Fruit fly (Drosophila melanogaster) whole organism, embryonic: ENCODE results near the gene Mco1.

Source experiments
- C15 ChIP-seq: fragments of 200-800 bp; sonication (Bioruptor generic); IDR thresholded peaks from 3 replicates; pipeline ENCODE4 v1.3.6; 2022; ENCODE audit warnings: missing biosample characterization, missing genetic modification characterization
- CG10274 ChIP-seq: fragments of 200-800 bp; sonication (Bioruptor generic); optimal IDR thresholded peaks from 3 replicates; lab custom pipeline; 2017; ENCODE audit warnings: missing biosample characterization, mild to moderate bottlenecking, missing genetic modification characterization
- CG10366 ChIP-seq: fragments of 200-800 bp; sonication (Bioruptor generic); IDR thresholded peaks from 2 replicates; pipeline ENCODE4 v1.3.6; 2022; ENCODE audit warnings: missing biosample characterization, missing genetic modification characterization
- CG11093 ChIP-seq: fragments of 200-800 bp; sonication (Bioruptor generic); IDR thresholded peaks from 3 replicates; pipeline ENCODE4 v1.3.6; 2022; ENCODE audit warnings: missing biosample characterization, missing genetic modification characterization
- CG11695 ChIP-seq: fragments of 200-800 bp; sonication (Bioruptor generic); IDR thresholded peaks from 3 replicates; pipeline ENCODE4 v1.3.6; 2022; ENCODE audit warnings: missing biosample characterization, missing genetic modification characterization
- CG12769 ChIP-seq: fragments of 200-800 bp; sonication (Bioruptor generic); optimal IDR thresholded peaks from 2 replicates; lab custom pipeline; 2019; ENCODE audit warnings: missing biosample characterization, mild to moderate bottlenecking, missing genetic modification characterization, moderate library complexity
- CG14441 ChIP-seq: fragments of 200-800 bp; sonication (Bioruptor generic); IDR thresholded peaks from 2 replicates; pipeline ENCODE4 v1.3.6; 2022; ENCODE audit warnings: missing biosample characterization, missing genetic modification characterization
- CG14710 ChIP-seq: fragments of 200-800 bp; sonication (Bioruptor generic); optimal IDR thresholded peaks from 3 replicates; lab custom pipeline; 2019; ENCODE audit warnings: missing biosample characterization, mild to moderate bottlenecking, missing genetic modification characterization, moderate library complexity
- CG15514 ChIP-seq: fragments of 200-800 bp; sonication (Bioruptor generic); optimal IDR thresholded peaks from 3 replicates; lab custom pipeline; 2017; ENCODE audit warnings: missing biosample characterization, missing genetic modification characterization, mild to moderate bottlenecking, moderate library complexity, missing genetic modification reagents
- CG16863 ChIP-seq: fragments of 200-800 bp; sonication (Bioruptor generic); optimal IDR thresholded peaks from 3 replicates; lab custom pipeline; 2016; ENCODE audit warnings: missing biosample characterization, missing genetic modification characterization
- CG30403 ChIP-seq: fragments of 200-800 bp; sonication (Bioruptor generic); optimal IDR thresholded peaks from 3 replicates; lab custom pipeline; 2016; ENCODE audit warnings: missing biosample characterization, missing genetic modification characterization
- CG31441 ChIP-seq: fragments of 200-800 bp; sonication (Bioruptor generic); IDR thresholded peaks from 2 replicates; pipeline ENCODE4 v1.3.6; 2022; ENCODE audit warnings: missing biosample characterization, missing genetic modification characterization
- CG34376 ChIP-seq: fragments of 200-800 bp; sonication (Bioruptor generic); optimal IDR thresholded peaks from 2 replicates; lab custom pipeline; 2018; ENCODE audit warnings: missing biosample characterization, mild to moderate bottlenecking, missing genetic modification characterization
- CG7786 ChIP-seq: fragments of 200-800 bp; sonication (Bioruptor generic); optimal IDR thresholded peaks from 2 replicates; lab custom pipeline; 2016; ENCODE audit warnings: missing biosample characterization, missing genetic modification characterization
- CG7987 ChIP-seq: fragments of 200-800 bp; sonication (Bioruptor generic); optimal IDR thresholded peaks from 2 replicates; lab custom pipeline; 2018; ENCODE audit warnings: missing biosample characterization, mild to moderate bottlenecking, missing genetic modification characterization, moderate library complexity
- CG8944 ChIP-seq: fragments of 200-800 bp; sonication (Bioruptor generic); optimal IDR thresholded peaks from 3 replicates; lab custom pipeline; 2016; ENCODE audit warnings: missing biosample characterization, missing genetic modification characterization
- Chrac-16 ChIP-seq: fragments of 200-800 bp; sonication (Bioruptor generic); optimal IDR thresholded peaks from 3 replicates; lab custom pipeline; 2016; ENCODE audit warnings: missing biosample characterization, missing genetic modification characterization
- CoRest ChIP-seq: fragments of 200-800 bp; sonication (Bioruptor generic); optimal IDR thresholded peaks from 3 replicates; lab custom pipeline; 2018; ENCODE audit warnings: missing biosample characterization, mild to moderate bottlenecking, missing genetic modification characterization, moderate library complexity
- Ets65A ChIP-seq: fragments of 200-800 bp; sonication (Bioruptor generic); peaks from one replicate; lab custom pipeline; 2016; ENCODE audit warnings: missing biosample characterization, missing genetic modification characterization
- Fer3 ChIP-seq: fragments of 200-800 bp; sonication (Bioruptor generic); optimal IDR thresholded peaks from 2 replicates; lab custom pipeline; 2018; ENCODE audit warnings: missing biosample characterization, mild to moderate bottlenecking, missing genetic modification characterization, moderate library complexity
- HLHmδ ChIP-seq: fragments of 200-800 bp; sonication (Bioruptor generic); optimal IDR thresholded peaks from 2 replicates; lab custom pipeline; 2018; ENCODE audit warnings: missing biosample characterization, mild to moderate bottlenecking, missing genetic modification characterization, moderate library complexity
- Med ChIP-seq: fragments of 200-800 bp; sonication (Bioruptor generic); peaks from one replicate; lab custom pipeline; 2016; ENCODE audit warnings: missing biosample characterization, missing genetic modification characterization, mild to moderate bottlenecking, inconsistent platforms, moderate library complexity
- Meics ChIP-seq: fragments of 200-800 bp; sonication (Bioruptor generic); optimal IDR thresholded peaks from 2 replicates; lab custom pipeline; 2017; ENCODE audit warnings: missing biosample characterization, mild to moderate bottlenecking, missing genetic modification characterization
- Ptx1 ChIP-seq: fragments of 200-800 bp; sonication (Bioruptor generic); IDR thresholded peaks from 2 replicates; pipeline ENCODE4 v1.3.6; 2022; ENCODE audit warnings: missing biosample characterization, missing genetic modification characterization
- Ravus ChIP-seq: fragments of 200-800 bp; sonication (Bioruptor generic); IDR thresholded peaks from 2 replicates; pipeline ENCODE4 v1.3.6; 2022; ENCODE audit warnings: missing biosample characterization, missing genetic modification characterization
- Side ChIP-seq: fragments of 200-800 bp; sonication (Bioruptor generic); optimal IDR thresholded peaks from 2 replicates; lab custom pipeline; 2016; ENCODE audit warnings: missing biosample characterization, missing genetic modification characterization
- Trl ChIP-seq, 3 experiments: fragments of >200 bp in 2 of 3; fragments of 200-800 bp in 1 of 3; sonication (Bioruptor generic) in 1 of 3; optimal IDR thresholded peaks; 2 replicates in 1 of 3; 3 replicates in 2 of 3; lab custom pipeline; 2016 to 2017; ENCODE audit warnings: missing biosample characterization in 1 of 3, missing genetic modification characterization in 1 of 3
- Xrp1 ChIP-seq: fragments of 200-800 bp; sonication (Bioruptor generic); IDR thresholded peaks from 2 replicates; pipeline ENCODE4 v1.3.6; 2022; ENCODE audit warnings: missing biosample characterization, missing genetic modification characterization
- bab2 ChIP-seq: fragments of 200-800 bp; sonication (Bioruptor generic); optimal IDR thresholded peaks from 2 replicates; lab custom pipeline; 2016; ENCODE audit warnings: missing biosample characterization, missing genetic modification characterization
- bsh ChIP-seq, 2 experiments: fragments of 200-800 bp; sonication (Bioruptor generic); optimal IDR thresholded peaks; 2 replicates each; lab custom pipeline; 2017 to 2018; ENCODE audit warnings: mild to moderate bottlenecking in 2 of 2, missing biosample characterization in 2 of 2, missing genetic modification characterization in 2 of 2, moderate library complexity in 1 of 2
- chif ChIP-seq, 2 experiments: fragments of 200-800 bp; sonication (Bioruptor generic); optimal IDR thresholded peaks; 3 replicates each; lab custom pipeline; 2016; ENCODE audit warnings: missing biosample characterization in 2 of 2, missing genetic modification characterization in 2 of 2
- dm ChIP-seq: fragments of 200-800 bp; sonication (Bioruptor generic); optimal IDR thresholded peaks from 3 replicates; lab custom pipeline; 2016; ENCODE audit warnings: missing biosample characterization, missing genetic modification characterization
- fru ChIP-seq: fragments of >200 bp; optimal IDR thresholded peaks from 2 replicates; lab custom pipeline; 2017
- ham ChIP-seq: fragments of 200-800 bp; sonication (Bioruptor generic); IDR thresholded peaks from 2 replicates; pipeline ENCODE4 v1.3.6; 2022; ENCODE audit warnings: missing biosample characterization, missing genetic modification characterization
- kay ChIP-seq: fragments of 200-800 bp; sonication (Bioruptor generic); optimal IDR thresholded peaks from 2 replicates; lab custom pipeline; 2016; ENCODE audit warnings: missing biosample characterization, missing genetic modification characterization
- ken ChIP-seq: fragments of 200-800 bp; sonication (Bioruptor generic); IDR thresholded peaks from 3 replicates; pipeline ENCODE4 v1.3.6; 2022; ENCODE audit warnings: missing biosample characterization, missing genetic modification characterization
- lab ChIP-seq: fragments of 200-800 bp; sonication (Bioruptor generic); optimal IDR thresholded peaks from 3 replicates; lab custom pipeline; 2017; ENCODE audit warnings: missing biosample characterization, missing genetic modification characterization, mild to moderate bottlenecking, moderate library complexity, missing genetic modification reagents
- maf-S ChIP-seq: fragments of 200-800 bp; sonication (Bioruptor generic); optimal IDR thresholded peaks from 2 replicates; lab custom pipeline; 2016; ENCODE audit warnings: missing biosample characterization, missing genetic modification characterization
- nmo ChIP-seq: fragments of 200-800 bp; sonication (Bioruptor generic); optimal IDR thresholded peaks from 2 replicates; lab custom pipeline; 2018; ENCODE audit warnings: missing biosample characterization, mild to moderate bottlenecking, missing genetic modification characterization, moderate library complexity
- pan ChIP-seq, 4 experiments: fragments of >200 bp in 3 of 4; fragments of 200-800 bp in 1 of 4; sonication (Bioruptor generic) in 1 of 4; optimal IDR thresholded peaks in 3 of 4; IDR thresholded peaks in 1 of 4; 2 replicates each; pipeline versions ENCODE4 v1.3.6 to Lab custom; 2017 to 2022; ENCODE audit warnings: missing biosample characterization in 2 of 4, missing genetic modification characterization in 2 of 4, mixed read lengths in 1 of 4
- phol ChIP-seq: fragments of 200-800 bp; sonication (Bioruptor generic); optimal IDR thresholded peaks from 3 replicates; lab custom pipeline; 2018; ENCODE audit warnings: missing biosample characterization, mild to moderate bottlenecking, missing genetic modification characterization, moderate library complexity
- pros ChIP-seq: fragments of 200-800 bp; sonication (Bioruptor generic); optimal IDR thresholded peaks from 3 replicates; lab custom pipeline; 2019; ENCODE audit warnings: missing biosample characterization, mild to moderate bottlenecking, missing genetic modification characterization, moderate library complexity
- schlank ChIP-seq: fragments of 200-800 bp; sonication (Bioruptor generic); optimal IDR thresholded peaks from 2 replicates; lab custom pipeline; 2018; ENCODE audit warnings: missing biosample characterization, mild to moderate bottlenecking, missing genetic modification characterization
- sens ChIP-seq: fragments of 200-800 bp; sonication (Bioruptor generic); peaks from one replicate; lab custom pipeline; 2016; ENCODE audit warnings: missing biosample characterization, missing genetic modification characterization
- so ChIP-seq: fragments of 200-800 bp; sonication (Bioruptor generic); IDR thresholded peaks from 3 replicates; pipeline ENCODE4 v1.3.6; 2022; ENCODE audit warnings: missing biosample characterization, missing genetic modification characterization
- tio ChIP-seq: fragments of 200-800 bp; sonication (Bioruptor generic); optimal IDR thresholded peaks from 2 replicates; lab custom pipeline; 2017; ENCODE audit warnings: missing biosample characterization, missing genetic modification characterization, inconsistent platforms
- yki ChIP-seq: fragments of >200 bp; optimal IDR thresholded peaks from 3 replicates; lab custom pipeline; 2018
- zfh2 ChIP-seq: fragments of 200-800 bp; sonication (Bioruptor generic); optimal IDR thresholded peaks from 2 replicates; lab custom pipeline; 2016; ENCODE audit warnings: missing biosample characterization, missing genetic modification characterization

The Mco1 gene

dm6 chr2L:9447816-9448215 lies 31.4 kb downstream of the Mco1 start (continued):
- TF ChIP-seq C15 (GFP tag; lab: Robert Waterston, UW) (no peak), Ravus (GFP tag; lab: Robert Waterston, UW) (no peak), schlank (tag; lab: Kevin White, UChicago) (no peak), phol (tag; lab: Kevin White, UChicago) (peak; percentile 11), bsh (GFP tag; optimal IDR thresholded peaks at IDR 0.05; lab: Kevin White, UChicago) (peak in 1 of 2 experiments; percentile 45), CG11695 (GFP tag; lab: Robert Waterston, UW) (0 out of 3 replicates have a peak, but pooled peaks have one; percentile 25), Xrp1 (GFP tag; lab: Robert Waterston, UW) (peak; percentile 10; the same call in 1 of the 2 replicates), CG14710 (tag; lab: Kevin White, UChicago) (no peak), zfh2 (GFP tag; lab: Kevin White, UChicago) (no peak), nmo (GFP tag; lab: Kevin White, UChicago) (peak; percentile 12), ken (GFP tag; lab: Robert Waterston, UW) (no peak), CG7987 (no peak), Ets65A (GFP tag; lab: Kevin White, UChicago) (no peak), Ptx1 (GFP tag; lab: Robert Waterston, UW) (no peak), ham (no peak), so (GFP tag; lab: Robert Waterston, UW) (no peak), CG34376 (no peak), CG12769 (tag; lab: Kevin White, UChicago) (no peak), CG10366 (peak; percentile 19; the same call in 1 of the 2 replicates), CG31441 (0 out of 2 replicates have a peak, but pooled peaks have one; percentile 16), fru (lab: Kevin White, UChicago) (no peak), Fer3 (tag; lab: Kevin White, UChicago) (no peak)
- TF ChIP-seq, all 482 proteins: peak for 30

dm6 chr2L:9448322-9449256 lies 32.2 kb downstream of the Mco1 start:
- TF ChIP-seq sens (GFP tag; lab: Kevin White, UChicago) (peak; percentile 89), Med (GFP tag; lab: Kevin White, UChicago) (peak; percentile 64), CG14441 (peak; percentile 30; the same call in 1 of the 2 replicates), CG8944 (GFP tag; lab: Kevin White, UChicago) (peak; percentile 37), lab (GFP tag; lab: Kevin White, UChicago) (no peak), pan (optimal IDR thresholded peaks at IDR 0.05; lab: Kevin White, UChicago) (no peak), pan (GFP tag; optimal IDR thresholded peaks at IDR 0.05 in 1 of 2, IDR thresholded peaks at IDR 0.05 in 1 of 2) (no peak), Chrac-16 (GFP tag; lab: Kevin White, UChicago) (no peak), CG11093 (no peak), yki (lab: Kevin White, UChicago) (peak; percentile 28), Meics (peak; percentile 47), CG15514 (GFP tag; lab: Kevin White, UChicago) (no peak), bab2 (GFP tag; lab: Kevin White, UChicago) (no peak), tio (GFP tag; lab: Kevin White, UChicago) (peak; percentile 27), kay (GFP tag; lab: Kevin White, UChicago) (no peak), CG10274 (GFP tag; lab: Kevin White, UChicago) (peak; percentile 99), maf-S (GFP tag; lab: Kevin White, UChicago) (peak; percentile 17), chif (GFP tag; optimal IDR thresholded peaks at IDR 0.05; lab: Kevin White, UChicago) (peak in 1 of 2 experiments; percentile 42), HLHmδ (GFP tag; lab: Kevin White, UChicago) (no peak), CG7786 (GFP tag; lab: Kevin White, UChicago) (peak; percentile 45), dm (GFP tag; lab: Kevin White, UChicago) (peak; percentile 28), Trl (optimal IDR thresholded peaks at IDR 0.05; lab: Kevin White, UChicago) (peak; percentile 87 to 92), Trl (GFP tag; optimal IDR thresholded peaks at IDR 0.05; lab: Kevin White, UChicago) (no peak), CoRest (tag; lab: Kevin White, UChicago) (peak; percentile 19), Side (peak; percentile 21), CG30403 (GFP tag; lab: Kevin White, UChicago) (peak; percentile 42), CG16863 (peak; percentile 14), pros (peak; percentile 78)
